Fruit fly (Drosophila melanogaster) whole organism, embryonic: ENCODE measurements around the gene kel.

Experiments
- B-H2 ChIP-seq: fragments of 200-800 bp; sonication (Bioruptor generic); optimal IDR thresholded peaks from 2 replicates; lab custom pipeline; 2018; ENCODE audit warnings: missing biosample characterization, mild to moderate bottlenecking, missing genetic modification characterization
- CG10543 ChIP-seq: fragments of 200-800 bp; sonication (Bioruptor generic); optimal IDR thresholded peaks from 3 replicates; lab custom pipeline; 2017; ENCODE audit warnings: missing biosample characterization, mild to moderate bottlenecking, missing genetic modification characterization, moderate library complexity
- CG13775 ChIP-seq: fragments of 200-800 bp; sonication (Bioruptor generic); optimal IDR thresholded peaks from 3 replicates; lab custom pipeline; 2017; ENCODE audit warnings: missing biosample characterization, mild to moderate bottlenecking, missing genetic modification characterization
- CG14050 ChIP-seq: fragments of 200-800 bp; sonication (Bioruptor generic); IDR thresholded peaks from 3 replicates; pipeline ENCODE4 v1.3.6; 2022; ENCODE audit warnings: missing biosample characterization, missing genetic modification characterization
- CG18011 ChIP-seq: fragments of 200-800 bp; sonication (Bioruptor generic); optimal IDR thresholded peaks from 2 replicates; lab custom pipeline; 2017; ENCODE audit warnings: missing biosample characterization, missing genetic modification characterization, mild to moderate bottlenecking, moderate library complexity, missing genotype
- CG2875 ChIP-seq: fragments of 200-800 bp; sonication (Bioruptor generic); optimal IDR thresholded peaks from 2 replicates; lab custom pipeline; 2017; ENCODE audit warnings: missing biosample characterization, mild to moderate bottlenecking, missing genetic modification characterization, missing genetic modification reagents
- CG30431 ChIP-seq: fragments of 200-800 bp; sonication (Bioruptor generic); optimal IDR thresholded peaks from 2 replicates; lab custom pipeline; 2017; ENCODE audit warnings: missing biosample characterization, missing genetic modification characterization
- CG31388 ChIP-seq: fragments of 200-800 bp; sonication (Bioruptor generic); optimal IDR thresholded peaks from 2 replicates; lab custom pipeline; 2016; ENCODE audit warnings: missing biosample characterization, missing genetic modification characterization
- CG32532 ChIP-seq: fragments of 200-800 bp; sonication (Bioruptor generic); IDR thresholded peaks from 2 replicates; pipeline ENCODE4 v1.3.6; 2022; ENCODE audit warnings: missing biosample characterization, missing genetic modification characterization
- CG3281 ChIP-seq: fragments of 200-800 bp; sonication (Bioruptor generic); optimal IDR thresholded peaks from 3 replicates; lab custom pipeline; 2017; ENCODE audit warnings: missing biosample characterization, mild to moderate bottlenecking, missing genetic modification characterization
- CG3847 ChIP-seq: fragments of 200-800 bp; sonication (Bioruptor generic); IDR thresholded peaks from 2 replicates; pipeline ENCODE4 v1.3.6; 2022; ENCODE audit warnings: missing biosample characterization, missing genetic modification characterization
- CG6654 ChIP-seq: fragments of 200-800 bp; sonication (Bioruptor generic); optimal IDR thresholded peaks from 2 replicates; lab custom pipeline; 2017; ENCODE audit warnings: missing biosample characterization, mild to moderate bottlenecking, missing genetic modification characterization
- CG9876 ChIP-seq: fragments of 200-800 bp; sonication (Bioruptor generic); optimal IDR thresholded peaks from 2 replicates; lab custom pipeline; 2016; ENCODE audit warnings: missing biosample characterization, missing genetic modification characterization
- CG9932 ChIP-seq: fragments of 200-800 bp; sonication (Bioruptor generic); IDR thresholded peaks from 2 replicates; pipeline ENCODE4 v1.3.6; 2022; ENCODE audit warnings: missing biosample characterization, missing genetic modification characterization
- CTCF ChIP-seq: fragments of 200-800 bp; sonication (Bioruptor generic); optimal IDR thresholded peaks from 2 replicates; lab custom pipeline; 2017; ENCODE audit warnings: missing biosample characterization, mild to moderate bottlenecking, missing genetic modification characterization, moderate library complexity
- Camta ChIP-seq: fragments of 200-800 bp; sonication (Bioruptor generic); optimal IDR thresholded peaks from 2 replicates; lab custom pipeline; 2016; ENCODE audit warnings: missing biosample characterization, missing genetic modification characterization
- CrebB ChIP-seq: fragments of 200-800 bp; sonication (Bioruptor generic); optimal IDR thresholded peaks from 3 replicates; lab custom pipeline; 2018; ENCODE audit warnings: missing biosample characterization, mild to moderate bottlenecking, missing genetic modification characterization
- Dad ChIP-seq: fragments of 200-800 bp; sonication (Bioruptor generic); optimal IDR thresholded peaks from 3 replicates; lab custom pipeline; 2016; ENCODE audit warnings: missing biosample characterization, missing genetic modification characterization
- Dip2 ChIP-seq: fragments of 200-800 bp; sonication (Bioruptor generic); IDR thresholded peaks from 2 replicates; pipeline ENCODE4 v1.3.6; 2022; ENCODE audit warnings: missing biosample characterization, missing genetic modification characterization
- ERR ChIP-seq: fragments of 200-800 bp; sonication (Bioruptor generic); optimal IDR thresholded peaks from 2 replicates; lab custom pipeline; 2016; ENCODE audit warnings: missing biosample characterization, missing genetic modification characterization
- Fer1 ChIP-seq: fragments of 200-800 bp; sonication (Bioruptor generic); optimal IDR thresholded peaks from 2 replicates; lab custom pipeline; 2017; ENCODE audit warnings: missing biosample characterization, mild to moderate bottlenecking, missing genetic modification characterization
- Fer3 ChIP-seq: fragments of 200-800 bp; sonication (Bioruptor generic); optimal IDR thresholded peaks from 2 replicates; lab custom pipeline; 2018; ENCODE audit warnings: missing biosample characterization, mild to moderate bottlenecking, missing genetic modification characterization, moderate library complexity
- H15 ChIP-seq: fragments of 200-800 bp; sonication (Bioruptor generic); IDR thresholded peaks from 3 replicates; pipeline ENCODE4 v1.3.6; 2022; ENCODE audit warnings: missing biosample characterization, missing genetic modification characterization
- MESR4 ChIP-seq: fragments of 200-800 bp; sonication (Bioruptor generic); optimal IDR thresholded peaks from 2 replicates; lab custom pipeline; 2018; ENCODE audit warnings: missing biosample characterization, mild to moderate bottlenecking, missing genetic modification characterization, moderate library complexity
- NFAT ChIP-seq: fragments of 200-800 bp; sonication (Bioruptor generic); IDR thresholded peaks from 2 replicates; pipeline ENCODE4 v1.3.6; 2022; ENCODE audit warnings: missing biosample characterization, missing genetic modification characterization
- NK7.1 ChIP-seq: fragments of 200-800 bp; sonication (Bioruptor generic); optimal IDR thresholded peaks from 3 replicates; lab custom pipeline; 2016; ENCODE audit warnings: missing biosample characterization, missing genetic modification characterization
- Six4 ChIP-seq: fragments of 200-800 bp; sonication (Bioruptor generic); optimal IDR thresholded peaks from 2 replicates; lab custom pipeline; 2016; ENCODE audit warnings: missing biosample characterization, missing genetic modification characterization
- Tbp ChIP-seq: fragments of >200 bp; optimal IDR thresholded peaks from 2 replicates; lab custom pipeline; 2018; ENCODE audit warnings: missing biosample characterization, missing genetic modification characterization
- ab ChIP-seq: fragments of 200-800 bp; sonication (Bioruptor generic); optimal IDR thresholded peaks from 2 replicates; lab custom pipeline; 2016; ENCODE audit warnings: missing biosample characterization, missing genetic modification characterization
- ac ChIP-seq: fragments of 200-800 bp; sonication (Bioruptor generic); optimal IDR thresholded peaks from 3 replicates; lab custom pipeline; 2017; ENCODE audit warnings: missing biosample characterization, mild to moderate bottlenecking, missing genetic modification characterization
- ci ChIP-seq: fragments of 200-800 bp; sonication (Bioruptor generic); IDR thresholded peaks from 3 replicates; pipeline ENCODE4 v1.3.6; 2022; ENCODE audit warnings: missing biosample characterization, missing genetic modification characterization
- dan ChIP-seq: fragments of 200-800 bp; sonication (Bioruptor generic); IDR thresholded peaks from 2 replicates; pipeline ENCODE4 v1.3.6; 2022; ENCODE audit warnings: missing biosample characterization, missing genetic modification characterization
- dimm ChIP-seq: fragments of 200-800 bp; sonication (Bioruptor generic); IDR thresholded peaks from 2 replicates; pipeline ENCODE4 v1.3.6; 2022; ENCODE audit warnings: missing biosample characterization, missing genetic modification characterization
- dpn ChIP-seq, 2 experiments: fragments of 200-800 bp; sonication (Bioruptor generic); optimal IDR thresholded peaks; 3 replicates each; lab custom pipeline; 2016; ENCODE audit warnings: missing biosample characterization in 2 of 2, missing genetic modification characterization in 2 of 2
- fd64A ChIP-seq: fragments of 200-800 bp; sonication (Bioruptor generic); optimal IDR thresholded peaks from 3 replicates; lab custom pipeline; 2018; ENCODE audit warnings: missing biosample characterization, mild to moderate bottlenecking, missing genetic modification characterization
- gem ChIP-seq: fragments of 200-800 bp; sonication (Bioruptor generic); optimal IDR thresholded peaks from 2 replicates; lab custom pipeline; 2019; ENCODE audit warnings: missing biosample characterization, mild to moderate bottlenecking, missing genetic modification characterization, moderate library complexity
- her ChIP-seq: fragments of 200-800 bp; sonication (Bioruptor generic); optimal IDR thresholded peaks from 2 replicates; lab custom pipeline; 2016; ENCODE audit warnings: missing biosample characterization, missing genetic modification characterization
- ind ChIP-seq: fragments of 200-800 bp; sonication (Bioruptor generic); optimal IDR thresholded peaks from 3 replicates; lab custom pipeline; 2016; ENCODE audit warnings: missing biosample characterization, missing genetic modification characterization
- insv ChIP-seq, 2 experiments: fragments of 200-800 bp; sonication (Bioruptor generic); optimal IDR thresholded peaks; 3 replicates each; lab custom pipeline; 2016 to 2018; ENCODE audit warnings: missing biosample characterization in 2 of 2, missing genetic modification characterization in 2 of 2
- jigr1 ChIP-seq: fragments of 200-800 bp; sonication (Bioruptor generic); IDR thresholded peaks from 3 replicates; pipeline ENCODE4 v1.3.6; 2022; ENCODE audit warnings: missing biosample characterization, missing genetic modification characterization
- jing ChIP-seq: fragments of 200-800 bp; sonication (Bioruptor generic); optimal IDR thresholded peaks from 2 replicates; lab custom pipeline; 2018; ENCODE audit warnings: missing biosample characterization, mild to moderate bottlenecking, missing genetic modification characterization
- ken ChIP-seq: fragments of 200-800 bp; sonication (Bioruptor generic); IDR thresholded peaks from 3 replicates; pipeline ENCODE4 v1.3.6; 2022; ENCODE audit warnings: missing biosample characterization, missing genetic modification characterization
- nerfin-1 ChIP-seq: fragments of 200-800 bp; sonication (Bioruptor generic); optimal IDR thresholded peaks from 3 replicates; lab custom pipeline; 2019; ENCODE audit warnings: missing biosample characterization, mild to moderate bottlenecking, missing genetic modification characterization, moderate library complexity
- oc ChIP-seq: fragments of 200-800 bp; sonication (Bioruptor generic); optimal IDR thresholded peaks from 2 replicates; lab custom pipeline; 2018; ENCODE audit warnings: missing biosample characterization, mild to moderate bottlenecking, missing genetic modification characterization, moderate library complexity
- scrt ChIP-seq: fragments of 200-800 bp; sonication (Bioruptor generic); optimal IDR thresholded peaks from 2 replicates; lab custom pipeline; 2018; ENCODE audit warnings: missing biosample characterization, mild to moderate bottlenecking, missing genetic modification characterization, moderate library complexity
- slbo ChIP-seq: fragments of 200-800 bp; sonication (Bioruptor generic); IDR thresholded peaks from 2 replicates; pipeline ENCODE4 v1.3.6; 2022; ENCODE audit warnings: missing biosample characterization, missing genetic modification characterization
- sqz ChIP-seq: fragments of 200-800 bp; sonication (Bioruptor generic); optimal IDR thresholded peaks from 3 replicates; lab custom pipeline; 2018; ENCODE audit warnings: missing biosample characterization, mild to moderate bottlenecking, missing genetic modification characterization
- sr ChIP-seq: fragments of 200-800 bp; sonication (Bioruptor generic); IDR thresholded peaks from 3 replicates; pipeline ENCODE4 v1.3.6; 2022; ENCODE audit warnings: missing biosample characterization, missing genetic modification characterization
- stwl ChIP-seq: fragments of 200-800 bp; sonication (Bioruptor generic); optimal IDR thresholded peaks from 3 replicates; lab custom pipeline; 2018; ENCODE audit warnings: missing biosample characterization, mild to moderate bottlenecking, missing genetic modification characterization, moderate library complexity
- tio ChIP-seq: fragments of 200-800 bp; sonication (Bioruptor generic); optimal IDR thresholded peaks from 2 replicates; lab custom pipeline; 2017; ENCODE audit warnings: missing biosample characterization, missing genetic modification characterization, inconsistent platforms
- tna ChIP-seq: fragments of 200-800 bp; sonication (Bioruptor generic); IDR thresholded peaks from 2 replicates; pipeline ENCODE4 v1.3.6; 2022; ENCODE audit warnings: missing biosample characterization, missing genetic modification characterization; ENCODE audit not compliant: partially characterized antibody

Gene kel

DNA sequence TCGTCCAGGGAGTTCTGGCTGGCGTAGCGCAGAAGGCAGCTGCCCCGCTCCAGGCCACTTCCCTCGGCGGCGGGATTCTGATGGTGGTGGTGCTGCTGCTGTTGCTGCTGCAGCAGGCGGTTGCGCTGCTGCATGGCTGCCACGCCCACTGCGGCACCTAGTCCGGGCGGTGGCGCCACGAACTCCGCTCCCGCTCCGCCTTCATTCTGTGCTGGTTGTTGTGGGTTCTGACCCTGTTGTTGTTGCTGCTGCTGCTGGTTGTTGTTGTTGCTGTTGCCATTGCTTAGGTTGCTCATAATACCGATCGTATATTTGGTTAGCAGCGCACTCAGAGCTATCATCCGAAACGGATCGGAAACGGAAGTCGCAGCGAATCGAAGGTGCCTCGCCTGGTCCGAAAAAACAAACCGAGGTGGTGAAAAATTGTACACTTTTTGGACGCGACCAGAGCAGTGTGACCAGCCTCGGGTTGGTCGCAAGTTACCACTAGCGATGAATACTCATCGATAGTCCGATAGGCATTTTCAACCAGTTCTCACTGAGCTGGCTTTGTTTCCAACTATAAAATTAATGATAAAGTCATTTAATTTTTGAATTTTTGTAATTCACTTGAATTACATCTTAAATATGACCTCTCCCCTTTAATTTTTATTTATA lies at the start of gene kel (continued):
- no peak for TF ChIP-seq dan (GFP tag; lab: Robert Waterston, UW)
- TF ChIP-seq CG10543 (GFP tag; lab: Kevin White, UChicago): peak; percentile 47
- TF ChIP-seq CG14050 (GFP tag; lab: Robert Waterston, UW): no peak
- TF ChIP-seq CrebB (tag; lab: Kevin White, UChicago): peak; percentile 76
- TF ChIP-seq ab (GFP tag; lab: Kevin White, UChicago): no peak
- peak; percentile 24 for TF ChIP-seq ac (GFP tag; lab: Kevin White, UChicago)
- no peak for TF ChIP-seq Dip2 (GFP tag; lab: Robert Waterston, UW)
- peak; percentile 40 for TF ChIP-seq CG3847 (GFP tag; lab: Robert Waterston, UW)
- peak; percentile 33 for TF ChIP-seq CG2875
- peak; percentile 58; the same call in 1 of the 2 replicates for TF ChIP-seq CG32532 (GFP tag; lab: Robert Waterston, UW)
- TF ChIP-seq CG3281 (GFP tag; lab: Kevin White, UChicago): peak; percentile 75
- TF ChIP-seq Tbp (GFP tag; lab: Kevin White, UChicago): no peak
- TF ChIP-seq CTCF (GFP tag; lab: Kevin White, UChicago): peak; percentile 49
- TF ChIP-seq fd64A (GFP tag; lab: Kevin White, UChicago): peak; percentile 62
- no peak for TF ChIP-seq CG30431 (GFP tag; lab: Kevin White, UChicago)
- no peak for TF ChIP-seq Six4 (GFP tag; lab: Kevin White, UChicago)
- TF ChIP-seq scrt (GFP tag; lab: Kevin White, UChicago): peak; percentile 50
- peak; percentile 59 for TF ChIP-seq NFAT (GFP tag; lab: Robert Waterston, UW)
- TF ChIP-seq H15 (GFP tag; lab: Robert Waterston, UW): no peak
- TF ChIP-seq ken: no peak
- TF ChIP-seq Fer1 (GFP tag; lab: Kevin White, UChicago): peak; percentile 71
- TF ChIP-seq jing (GFP tag; lab: Kevin White, UChicago): no peak
- TF ChIP-seq CG18011: no peak
- no peak for TF ChIP-seq CG6654
- peak; percentile 19 for TF ChIP-seq ind (GFP tag; lab: Kevin White, UChicago)
- peak; percentile 52 for TF ChIP-seq Dad (GFP tag; lab: Kevin White, UChicago)
- peak; percentile 75; the same call in 2 of the 3 replicates for TF ChIP-seq ci (GFP tag; lab: Robert Waterston, UW)
- no peak for TF ChIP-seq tio (GFP tag; lab: Kevin White, UChicago)
- TF ChIP-seq jigr1 (GFP tag; lab: Robert Waterston, UW): no peak; the same call in 2 of the 3 replicates
- peak; percentile 36 to 53 for TF ChIP-seq dpn (GFP tag; optimal IDR thresholded peaks at IDR 0.05; lab: Kevin White, UChicago)
- no peak for TF ChIP-seq sqz (GFP tag; lab: Kevin White, UChicago)
- TF ChIP-seq stwl (tag; lab: Kevin White, UChicago): peak; percentile 99
- TF ChIP-seq ERR (GFP tag; lab: Kevin White, UChicago): peak; percentile 23
- TF ChIP-seq oc (tag; lab: Kevin White, UChicago): no peak
- TF ChIP-seq NK7.1 (GFP tag; lab: Kevin White, UChicago): peak; percentile 43
- no peak for TF ChIP-seq CG31388 (GFP tag; lab: Kevin White, UChicago)
- peak; percentile 56 for TF ChIP-seq gem (tag; lab: Kevin White, UChicago)
- peak; percentile 39 for TF ChIP-seq Camta (GFP tag; lab: Kevin White, UChicago)
- TF ChIP-seq tna (GFP tag; lab: Robert Waterston, UW): peak; percentile 33; the same call in 1 of the 2 replicates
- TF ChIP-seq insv (GFP tag; optimal IDR thresholded peaks at IDR 0.05; lab: Kevin White, UChicago): no peak
- peak; percentile 39 for TF ChIP-seq CG13775 (GFP tag; lab: Kevin White, UChicago)
- TF ChIP-seq CG9876 (GFP tag; lab: Kevin White, UChicago): no peak
- TF ChIP-seq Fer3 (tag; lab: Kevin White, UChicago): peak; percentile 49
- no peak for TF ChIP-seq nerfin-1
- TF ChIP-seq slbo: peak; percentile 68
- peak; percentile 57 for TF ChIP-seq CG9932
- no peak for TF ChIP-seq dimm (GFP tag; lab: Robert Waterston, UW)
- TF ChIP-seq MESR4 (GFP tag; lab: Kevin White, UChicago): peak; percentile 99
- no peak for TF ChIP-seq B-H2 (GFP tag; lab: Kevin White, UChicago)
- TF ChIP-seq her (GFP tag; lab: Kevin White, UChicago): peak; percentile 68
- TF ChIP-seq sr (GFP tag; lab: Robert Waterston, UW): 0 out of 3 replicates have a peak, but pooled peaks have one; percentile 9
